Fruit fly (Drosophila melanogaster) whole organism, embryonic: Measurements from ENCODE around the gene CG31897.
A peak's percentile ranks its signal among the peaks of the same experiment; 100 is the strongest.

Experiments used
- Antp ChIP-seq: fragments of 200-800 bp; sonication (Bioruptor generic); optimal IDR thresholded peaks from 3 replicates; lab custom pipeline; 2016; ENCODE audit warnings: missing biosample characterization, missing genetic modification characterization
- CG10147 ChIP-seq: fragments of 200-800 bp; sonication (Bioruptor generic); optimal IDR thresholded peaks from 2 replicates; lab custom pipeline; 2019; ENCODE audit warnings: missing biosample characterization, mild to moderate bottlenecking, missing genetic modification characterization, moderate library complexity
- CG10267 ChIP-seq: fragments of 200-800 bp; sonication (Bioruptor generic); optimal IDR thresholded peaks from 2 replicates; lab custom pipeline; 2018; ENCODE audit warnings: missing biosample characterization, mild to moderate bottlenecking, missing genetic modification characterization, moderate library complexity
- CG12299 ChIP-seq: fragments of 200-800 bp; sonication (Bioruptor generic); optimal IDR thresholded peaks from 2 replicates; lab custom pipeline; 2018; ENCODE audit warnings: missing biosample characterization, mild to moderate bottlenecking, missing genetic modification characterization
- CG1233 ChIP-seq: fragments of 200-800 bp; sonication (Bioruptor generic); optimal IDR thresholded peaks from 4 replicates; lab custom pipeline; 2018; ENCODE audit warnings: missing biosample characterization, mild to moderate bottlenecking, missing genetic modification characterization
- CG13424 ChIP-seq: fragments of 200-800 bp; sonication (Bioruptor generic); optimal IDR thresholded peaks from 2 replicates; lab custom pipeline; 2019; ENCODE audit warnings: missing biosample characterization, mild to moderate bottlenecking, missing genetic modification characterization, moderate library complexity
- CG13894 ChIP-seq: fragments of 200-800 bp; sonication (Bioruptor generic); optimal IDR thresholded peaks from 3 replicates; lab custom pipeline; 2018; ENCODE audit warnings: missing biosample characterization, mild to moderate bottlenecking, missing genetic modification characterization, moderate library complexity
- CG16779 ChIP-seq: fragments of 200-800 bp; sonication (Bioruptor generic); IDR thresholded peaks from 2 replicates; pipeline ENCODE4 v1.3.6; 2022; ENCODE audit warnings: missing biosample characterization, missing genetic modification characterization
- CG17186 ChIP-seq: fragments of 200-800 bp; sonication (Bioruptor generic); optimal IDR thresholded peaks from 3 replicates; lab custom pipeline; 2017; ENCODE audit warnings: missing biosample characterization, missing genetic modification reagents, missing genetic modification characterization
- CG18619 ChIP-seq: fragments of 200-800 bp; sonication (Bioruptor generic); optimal IDR thresholded peaks from 3 replicates; lab custom pipeline; 2017; ENCODE audit warnings: missing biosample characterization, mild to moderate bottlenecking, missing genetic modification characterization
- CG2199 ChIP-seq: fragments of 200-800 bp; sonication (Bioruptor generic); IDR thresholded peaks from 3 replicates; pipeline ENCODE4 v1.3.6; 2022; ENCODE audit warnings: missing biosample characterization, missing genetic modification characterization
- CG3065 ChIP-seq: fragments of 200-800 bp; sonication (Bioruptor generic); optimal IDR thresholded peaks from 2 replicates; lab custom pipeline; 2016; ENCODE audit warnings: missing biosample characterization, missing genetic modification characterization
- CG32772 ChIP-seq: fragments of 200-800 bp; sonication (Bioruptor generic); IDR thresholded peaks from 2 replicates; pipeline ENCODE4 v1.3.6; 2022; ENCODE audit warnings: missing biosample characterization, missing genetic modification characterization
- CG33557 ChIP-seq: fragments of 200-800 bp; sonication (Bioruptor generic); optimal IDR thresholded peaks from 2 replicates; lab custom pipeline; 2019; ENCODE audit warnings: missing biosample characterization, mild to moderate bottlenecking, missing genetic modification characterization, moderate library complexity
- CG4854 ChIP-seq: fragments of 200-800 bp; sonication (Bioruptor generic); optimal IDR thresholded peaks from 2 replicates; lab custom pipeline; 2016; ENCODE audit warnings: missing biosample characterization, missing genetic modification characterization, inconsistent platforms
- CG6813 ChIP-seq: fragments of 200-800 bp; sonication (Bioruptor generic); optimal IDR thresholded peaks from 2 replicates; lab custom pipeline; 2017; ENCODE audit warnings: missing biosample characterization, missing genetic modification characterization, mild to moderate bottlenecking, moderate library complexity, missing genetic modification reagents
- CG6854 ChIP-seq: fragments of 200-800 bp; sonication (Bioruptor generic); optimal IDR thresholded peaks from 3 replicates; lab custom pipeline; 2017; ENCODE audit warnings: missing biosample characterization, mild to moderate bottlenecking, missing genetic modification characterization
- CG7745 ChIP-seq: fragments of 200-800 bp; sonication (Bioruptor generic); optimal IDR thresholded peaks from 2 replicates; lab custom pipeline; 2018; ENCODE audit warnings: missing biosample characterization, mild to moderate bottlenecking, missing genetic modification characterization, moderate library complexity
- CG8359 ChIP-seq: fragments of 200-800 bp; sonication (Bioruptor generic); optimal IDR thresholded peaks from 2 replicates; lab custom pipeline; 2017; ENCODE audit warnings: missing biosample characterization, mild to moderate bottlenecking, missing genetic modification characterization, borderline replicate concordance
- CoRest ChIP-seq: fragments of 200-800 bp; sonication (Bioruptor generic); optimal IDR thresholded peaks from 3 replicates; lab custom pipeline; 2018; ENCODE audit warnings: missing biosample characterization, mild to moderate bottlenecking, missing genetic modification characterization, moderate library complexity
- E2f1 ChIP-seq: fragments of 200-800 bp; sonication (Bioruptor generic); IDR thresholded peaks from 2 replicates; pipeline ENCODE4 v1.3.6; 2022; ENCODE audit warnings: missing biosample characterization, missing genetic modification characterization
- HLH54F ChIP-seq: fragments of 200-800 bp; sonication (Bioruptor generic); optimal IDR thresholded peaks from 3 replicates; lab custom pipeline; 2016; ENCODE audit warnings: missing biosample characterization, missing genetic modification characterization
- NK7.1 ChIP-seq: fragments of 200-800 bp; sonication (Bioruptor generic); optimal IDR thresholded peaks from 3 replicates; lab custom pipeline; 2016; ENCODE audit warnings: missing biosample characterization, missing genetic modification characterization
- Nf-YC ChIP-seq: fragments of 200-800 bp; optimal IDR thresholded peaks from 3 replicates; lab custom pipeline; 2019; ENCODE audit warnings: missing biosample characterization, mild to moderate bottlenecking, missing genetic modification characterization, moderate library complexity
- Sin3A ChIP-seq: fragments of >200 bp; optimal IDR thresholded peaks from 2 replicates; lab custom pipeline; 2018
- Sox102F ChIP-seq: fragments of 200-800 bp; sonication (Bioruptor generic); optimal IDR thresholded peaks from 2 replicates; lab custom pipeline; 2018; ENCODE audit warnings: missing biosample characterization, mild to moderate bottlenecking, missing genetic modification characterization, moderate library complexity
- Xbp1 ChIP-seq: fragments of 200-800 bp; sonication (Bioruptor generic); optimal IDR thresholded peaks from 3 replicates; lab custom pipeline; 2016; ENCODE audit warnings: missing biosample characterization, mild to moderate bottlenecking, missing genetic modification characterization
- ase ChIP-seq: fragments of 200-800 bp; sonication (Bioruptor generic); IDR thresholded peaks from 3 replicates; pipeline ENCODE4 v1.3.6; 2022; ENCODE audit warnings: missing biosample characterization, missing genetic modification characterization
- chn ChIP-seq: fragments of 200-800 bp; sonication (Bioruptor generic); optimal IDR thresholded peaks from 2 replicates; lab custom pipeline; 2016; ENCODE audit warnings: missing biosample characterization, missing genetic modification characterization
- croc ChIP-seq: fragments of 200-800 bp; sonication (Bioruptor generic); conservative IDR thresholded peaks from 3 replicates; pipeline ENCODE4 v1.3.6; 2022; ENCODE audit warnings: missing biosample characterization, missing genetic modification characterization
- dm ChIP-seq: fragments of 200-800 bp; sonication (Bioruptor generic); optimal IDR thresholded peaks from 3 replicates; lab custom pipeline; 2016; ENCODE audit warnings: missing biosample characterization, missing genetic modification characterization
- dysf ChIP-seq: fragments of 200-800 bp; sonication (Bioruptor generic); IDR thresholded peaks from 3 replicates; pipeline ENCODE4 v1.3.6; 2022; ENCODE audit warnings: missing biosample characterization, missing genetic modification characterization
- fd64A ChIP-seq: fragments of 200-800 bp; sonication (Bioruptor generic); optimal IDR thresholded peaks from 3 replicates; lab custom pipeline; 2018; ENCODE audit warnings: missing biosample characterization, mild to moderate bottlenecking, missing genetic modification characterization
- fru ChIP-seq: fragments of >200 bp; optimal IDR thresholded peaks from 2 replicates; lab custom pipeline; 2017
- gem ChIP-seq: fragments of 200-800 bp; sonication (Bioruptor generic); optimal IDR thresholded peaks from 2 replicates; lab custom pipeline; 2019; ENCODE audit warnings: missing biosample characterization, mild to moderate bottlenecking, missing genetic modification characterization, moderate library complexity
- h ChIP-seq: fragments of >200 bp; optimal IDR thresholded peaks from 2 replicates; lab custom pipeline; 2017
- hkb ChIP-seq, 2 experiments: fragments of 200-800 bp in 1 of 2; fragments of >200 bp in 1 of 2; sonication (Bioruptor generic) in 1 of 2; IDR thresholded peaks in 1 of 2; optimal IDR thresholded peaks in 1 of 2; 2 replicates each; pipeline versions ENCODE4 v1.3.6 to Lab custom; 2017 to 2022; ENCODE audit warnings: missing biosample characterization in 1 of 2, missing genetic modification characterization in 1 of 2
- ind ChIP-seq: fragments of 200-800 bp; sonication (Bioruptor generic); optimal IDR thresholded peaks from 3 replicates; lab custom pipeline; 2016; ENCODE audit warnings: missing biosample characterization, missing genetic modification characterization
- knrl ChIP-seq: fragments of 200-800 bp; sonication (Bioruptor generic); IDR thresholded peaks from 3 replicates; pipeline ENCODE4 v1.3.6; 2022; ENCODE audit warnings: missing biosample characterization, missing genetic modification characterization; ENCODE audit not compliant: partially characterized antibody
- lilli ChIP-seq: fragments of 200-800 bp; sonication (Bioruptor generic); optimal IDR thresholded peaks from 3 replicates; lab custom pipeline; 2016; ENCODE audit warnings: missing biosample characterization, missing genetic modification characterization
- maf-S ChIP-seq: fragments of 200-800 bp; sonication (Bioruptor generic); optimal IDR thresholded peaks from 2 replicates; lab custom pipeline; 2016; ENCODE audit warnings: missing biosample characterization, missing genetic modification characterization
- otp ChIP-seq: fragments of 200-800 bp; sonication (Bioruptor generic); IDR thresholded peaks from 3 replicates; pipeline ENCODE4, ENCODE4 v1.3.6; 2022; ENCODE audit warnings: missing biosample characterization, missing genetic modification characterization
- pnt ChIP-seq: fragments of 200-800 bp; sonication (Bioruptor generic); optimal IDR thresholded peaks from 3 replicates; lab custom pipeline; 2016; ENCODE audit warnings: missing biosample characterization, missing genetic modification characterization
- prd ChIP-seq, 3 experiments: fragments of >200 bp in 2 of 3; fragments of 200-800 bp in 1 of 3; sonication (Bioruptor generic) in 1 of 3; optimal IDR thresholded peaks in 2 of 3; IDR thresholded peaks in 1 of 3; 2 replicates in 2 of 3; 3 replicates in 1 of 3; pipeline versions ENCODE4 v1.3.6 to Lab custom; 2017 to 2022; ENCODE audit warnings: missing biosample characterization in 1 of 3, missing genetic modification characterization in 1 of 3
- row ChIP-seq: fragments of 200-800 bp; sonication (Bioruptor generic); IDR thresholded peaks from 3 replicates; pipeline ENCODE4 v1.3.6; 2022; ENCODE audit warnings: missing biosample characterization, missing genetic modification characterization
- sens ChIP-seq: fragments of 200-800 bp; sonication (Bioruptor generic); peaks from one replicate; lab custom pipeline; 2016; ENCODE audit warnings: missing biosample characterization, missing genetic modification characterization
- so ChIP-seq: fragments of 200-800 bp; sonication (Bioruptor generic); IDR thresholded peaks from 3 replicates; pipeline ENCODE4 v1.3.6; 2022; ENCODE audit warnings: missing biosample characterization, missing genetic modification characterization
- tio ChIP-seq: fragments of 200-800 bp; sonication (Bioruptor generic); optimal IDR thresholded peaks from 2 replicates; lab custom pipeline; 2017; ENCODE audit warnings: missing biosample characterization, missing genetic modification characterization, inconsistent platforms
- twi ChIP-seq: fragments of 200-800 bp; optimal IDR thresholded peaks from 2 replicates; lab custom pipeline; 2019; ENCODE audit warnings: missing biosample characterization, mild to moderate bottlenecking, missing genetic modification characterization, moderate library complexity
- zen ChIP-seq: fragments of 200-800 bp; sonication (Bioruptor generic); optimal IDR thresholded peaks from 3 replicates; lab custom pipeline; 2018; ENCODE audit warnings: missing biosample characterization, mild to moderate bottlenecking, missing genetic modification characterization, moderate library complexity

Gene CG31897

dm6 chr2L:8464107-8464582, 21.9 kb downstream of the CG31897 start, which contains the start of gene prg (continued):
- TF ChIP-seq otp = peak; percentile 45; the same call in 1 of the 3 replicates
- peak; percentile 72 for TF ChIP-seq CG13424 (tag; lab: Kevin White, UChicago)
- peak; percentile 71 for TF ChIP-seq CG10267
- TF ChIP-seq Sox102F (GFP tag; lab: Kevin White, UChicago) = peak; percentile 72
- TF ChIP-seq lilli (GFP tag; lab: Kevin White, UChicago) = peak; percentile 74
- peak; percentile 63; the same call in 1 of the 3 replicates for TF ChIP-seq so (GFP tag; lab: Robert Waterston, UW)
- no peak for TF ChIP-seq h (lab: Kevin White, UChicago)
- TF ChIP-seq E2f1 (GFP tag; lab: Robert Waterston, UW) = peak; percentile 35; the same call in 1 of the 2 replicates
- TF ChIP-seq ind = peak; percentile 43
- peak; percentile 34 for TF ChIP-seq twi (tag; lab: Kevin White, UChicago)
- peak; percentile 67 for TF ChIP-seq HLH54F
- no peak for TF ChIP-seq CG33557
- peak; percentile 46 for TF ChIP-seq CG1233 (GFP tag; lab: Kevin White, UChicago)
- TF ChIP-seq CG16779 (GFP tag; lab: Robert Waterston, UW) = 0 out of 2 replicates have a peak, but pooled peaks have one; percentile 58
- TF ChIP-seq NK7.1 (GFP tag; lab: Kevin White, UChicago) = peak; percentile 24
- TF ChIP-seq prd (optimal IDR thresholded peaks at IDR 0.05; lab: Kevin White, UChicago) = no peak
- no peak; the same call in 2 of the 3 replicates for TF ChIP-seq prd (GFP tag; IDR thresholded peaks at IDR 0.05; lab: Robert Waterston, UW)
- peak; percentile 74 for TF ChIP-seq CoRest (tag; lab: Kevin White, UChicago)
- peak; percentile 76 for TF ChIP-seq gem (tag; lab: Kevin White, UChicago)
- peak; percentile 50 for TF ChIP-seq CG12299 (tag; lab: Kevin White, UChicago)
- TF ChIP-seq fru (lab: Kevin White, UChicago) = no peak
- peak; percentile 53 for TF ChIP-seq CG13894
- TF ChIP-seq CG2199 (GFP tag; lab: Robert Waterston, UW) = no peak
- peak; percentile 81 for TF ChIP-seq CG10147 (GFP tag; lab: Kevin White, UChicago)
- no peak for TF ChIP-seq CG3065 (GFP tag; lab: Kevin White, UChicago)
- TF ChIP-seq CG32772 (GFP tag; lab: Robert Waterston, UW) = no peak
- no peak for TF ChIP-seq croc (GFP tag; lab: Robert Waterston, UW)
- TF ChIP-seq Xbp1 (GFP tag; lab: Kevin White, UChicago) = peak; percentile 64
- peak; percentile 33 for TF ChIP-seq chn (GFP tag; lab: Kevin White, UChicago)
- peak; percentile 64; the same call in 2 of the 3 replicates for TF ChIP-seq dysf (GFP tag; lab: Robert Waterston, UW)
- TF ChIP-seq Antp = peak; percentile 56
- TF ChIP-seq knrl = peak; percentile 90
- TF ChIP-seq CG6854 (GFP tag; lab: Kevin White, UChicago) = peak; percentile 56
- TF ChIP-seq CG7745 = no peak
- TF ChIP-seq dm (GFP tag; lab: Kevin White, UChicago) = peak; percentile 81
- no peak for TF ChIP-seq hkb (optimal IDR thresholded peaks at IDR 0.05; lab: Kevin White, UChicago)
- peak; percentile 79 for TF ChIP-seq hkb (GFP tag; IDR thresholded peaks at IDR 0.05; lab: Robert Waterston, UW)
- peak; percentile 13 for TF ChIP-seq pnt
- TF ChIP-seq Sin3A (lab: Kevin White, UChicago) = no peak
- no peak for TF ChIP-seq fd64A (GFP tag; lab: Kevin White, UChicago)
- peak; percentile 40 for TF ChIP-seq zen (tag; lab: Kevin White, UChicago)
- TF ChIP-seq CG6813 (GFP tag; lab: Kevin White, UChicago) = no peak
- peak; percentile 52 for TF ChIP-seq CG18619
- peak; percentile 70 for TF ChIP-seq Nf-YC (tag; lab: Kevin White, UChicago)
- peak; percentile 97 for TF ChIP-seq sens (GFP tag; lab: Kevin White, UChicago)
- TF ChIP-seq tio (GFP tag; lab: Kevin White, UChicago) = peak; percentile 28
- TF ChIP-seq maf-S (GFP tag; lab: Kevin White, UChicago) = peak; percentile 51
- no peak for TF ChIP-seq CG17186 (GFP tag; lab: Kevin White, UChicago)
- no peak for TF ChIP-seq CG8359 (GFP tag; lab: Kevin White, UChicago)
- no peak for TF ChIP-seq ase (GFP tag; lab: Robert Waterston, UW)
- peak; percentile 42 for TF ChIP-seq CG4854 (GFP tag; lab: Kevin White, UChicago)
- TF ChIP-seq row (GFP tag; lab: Robert Waterston, UW) = peak; percentile 86
